Worm (Caenorhabditis elegans): Measurements from ENCODE around the gene nspb-7.
"Not testable (repeated sequence)": the region's sequence is repeated elsewhere in the genome, so short reads cannot be mapped to it uniquely, and the experiment has no call there.

DNA sequence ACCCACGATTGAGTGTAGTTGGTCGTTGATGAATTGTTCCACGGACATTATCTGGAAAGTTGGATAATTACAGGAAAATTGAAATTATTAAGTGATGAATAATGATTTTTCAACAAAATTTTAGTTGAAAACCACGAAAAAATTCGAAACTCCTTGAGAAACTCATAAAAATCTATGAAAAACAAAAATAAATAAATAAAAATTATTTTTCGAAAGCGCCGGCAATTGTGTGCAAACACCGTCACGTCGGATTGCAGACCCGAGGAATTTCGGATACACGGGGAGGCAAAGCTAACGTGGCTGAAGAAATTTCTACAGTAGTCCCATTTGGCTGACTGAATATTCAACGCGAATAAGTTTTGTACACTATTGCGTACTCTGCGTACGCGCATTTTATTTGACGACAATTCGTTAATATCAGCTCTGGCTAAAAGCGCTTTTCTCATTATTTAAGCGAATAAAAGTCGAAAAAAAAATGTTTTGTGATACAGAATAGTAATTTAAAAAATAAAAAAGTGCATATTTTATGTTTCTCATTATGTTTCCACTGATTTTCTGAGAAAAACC is 16.5 kb upstream of the nspb-7 start, which contains the start of gene mog-4:
- peak; percentile 99 for TF ChIP-seq nhr-77 (tag; optimal IDR thresholded peaks at IDR 0.05)
- peak; percentile 99 for TF ChIP-seq pha-4 (GFP tag; IDR thresholded peaks at IDR 0.05)
- TF ChIP-seq pha-4 (tag; optimal IDR thresholded peaks at IDR 0.05) = not testable (repeated sequence)
